Worm (Caenorhabditis elegans): ENCODE data around the gene chst-1.
A peak's percentile ranks its signal among the peaks of the same experiment; 100 is the strongest.

DNA sequence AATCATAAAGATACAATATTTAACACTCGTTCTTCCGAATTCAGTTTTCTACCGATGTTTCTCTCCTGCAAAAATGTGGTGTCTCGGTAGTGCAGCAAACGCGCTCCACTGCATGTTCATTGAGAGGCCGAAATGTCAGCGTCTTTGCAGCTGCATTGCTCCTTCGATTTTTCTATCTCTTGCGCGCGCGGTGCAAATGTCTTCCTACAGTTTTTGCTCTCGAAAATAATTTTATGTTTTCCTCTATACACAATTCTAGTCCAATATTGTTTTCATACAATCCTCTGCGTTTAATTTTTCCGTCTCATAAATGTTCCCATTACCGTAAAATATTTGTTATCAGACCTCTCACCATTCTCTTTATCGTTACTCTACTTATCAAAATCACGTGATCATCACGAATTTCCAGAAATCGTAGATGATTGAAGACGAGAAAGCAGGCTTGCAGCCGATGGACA, 44.4 kb downstream of the chst-1 start, which contains the start of gene ufd-2:
- TF ChIP-seq flt-1 (GFP tag; IDR thresholded peaks at IDR 0.05) (no peak), med-1 (GFP tag; optimal IDR thresholded peaks at IDR 0.05; ENCODE audit: insufficient read depth) (no peak), ztf-23 (GFP tag; IDR thresholded peaks at IDR 0.05) (no peak), cog-1 (tag; optimal IDR thresholded peaks at IDR 0.05) (peak; percentile 14), ztf-29 (GFP tag; IDR thresholded peaks at IDR 0.05) (no peak), klf-2 (GFP tag; conservative IDR thresholded peaks at IDR 0.05) (no peak), tab-1 (GFP tag; IDR thresholded peaks at IDR 0.05) (no peak)

Measured in whole organism, midembryonic.